Worm (Caenorhabditis elegans): Measurements from ENCODE around the gene rad-50.

DNA sequence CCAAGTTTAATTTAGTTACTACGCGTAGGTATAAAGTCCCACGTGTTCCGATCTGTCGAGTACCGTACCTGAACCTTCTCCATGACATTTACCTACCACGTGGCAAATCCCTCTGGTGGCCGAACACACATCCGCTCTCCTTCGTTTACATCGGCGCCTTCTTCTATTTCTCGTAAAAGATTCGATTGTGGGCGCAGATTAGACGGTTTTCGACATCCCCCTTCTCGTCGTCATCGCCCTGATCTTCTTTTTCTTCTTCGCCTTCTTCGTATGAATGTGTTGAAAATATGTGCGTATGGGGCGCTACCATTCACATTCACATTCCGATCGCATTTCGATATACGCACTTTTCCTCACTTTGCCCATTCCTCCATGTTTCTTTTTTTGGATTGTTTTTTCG lies 51.3 kb downstream of the rad-50 start:
- no peak for TF ChIP-seq W03F9.2 (tag; optimal IDR thresholded peaks at IDR 0.05)
- no peak for TF ChIP-seq him-1 (tag; optimal IDR thresholded peaks at IDR 0.05)
